Worm (Caenorhabditis elegans): ENCODE data around the gene C54D10.3.

DNA sequence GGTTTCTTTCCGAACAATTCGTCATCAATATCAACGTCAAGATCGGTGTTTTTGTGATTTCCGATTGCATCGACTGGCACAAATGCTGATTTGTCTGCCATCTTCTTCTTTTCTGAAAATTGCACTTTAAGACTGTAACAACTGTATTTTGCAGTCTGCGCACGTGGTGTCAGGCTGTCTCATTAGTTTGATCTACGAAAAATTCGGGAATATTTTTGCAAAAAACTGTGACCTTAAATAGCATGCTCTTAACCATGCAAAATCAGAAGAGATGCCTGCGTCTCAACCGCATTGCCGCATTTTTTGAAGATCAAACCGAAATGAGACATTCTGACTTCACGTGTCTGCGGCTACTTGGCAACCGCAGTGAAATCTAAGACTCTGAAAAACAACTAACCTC, 17.0 kb upstream of the C54D10.3 start, which contains the start of gene K01D12.7:
- TF ChIP-seq him-1 (tag; optimal IDR thresholded peaks at IDR 0.05) (no peak), W03F9.2 (tag; optimal IDR thresholded peaks at IDR 0.05) (no peak), dao-5 (tag; optimal IDR thresholded peaks at IDR 0.05) (no peak)
